Worm (Caenorhabditis elegans) whole organism, L4 larva: ENCODE measurements around the gene C05G5.3.

Source experiments
- F26F4.8 ChIP-seq: fragments of 200-800 bp; sonication (Bioruptor generic); conservative IDR thresholded peaks from 2 replicates; pipeline ENCODE4 v1.3.6; 2022; ENCODE audit warnings: missing genetic modification characterization, missing compliant biosample characterization
- F49E8.2 ChIP-seq: sonication (generic microtip); optimal IDR thresholded peaks from 2 replicates; lab custom pipeline; 2016; ENCODE audit warnings: missing compliant biosample characterization, mild to moderate bottlenecking, missing genetic modification characterization, borderline replicate concordance
- R02D3.7 ChIP-seq: fragments of 150-350 bp; sonication (generic microtip); optimal IDR thresholded peaks from 3 replicates; lab custom pipeline; 2014; ENCODE audit warnings: missing biosample characterization, missing genetic modification characterization
- T26A8.4 ChIP-seq: fragments of 200-800 bp; sonication (Bioruptor generic); IDR thresholded peaks from 2 replicates; pipeline ENCODE4 v1.3.6; 2022; ENCODE audit warnings: missing genetic modification characterization, missing compliant biosample characterization
- Y105C5A.15 ChIP-seq: fragments of 200-800 bp; sonication (Bioruptor generic); IDR thresholded peaks from 2 replicates; pipeline ENCODE4 v1.3.6; 2022; ENCODE audit warnings: missing genetic modification characterization, missing compliant biosample characterization
- Y75B8A.6 ChIP-seq: fragments of 200-800 bp; sonication (Bioruptor generic); IDR thresholded peaks from 2 replicates; pipeline ENCODE4 v1.3.6; 2022; ENCODE audit warnings: missing genetic modification reagents, missing genetic modification characterization, missing compliant biosample characterization
- aha-1 ChIP-seq: fragments of 150-350 bp; peaks from one replicate; lab custom pipeline; 2014; ENCODE audit warnings: missing biosample characterization, missing genetic modification characterization
- ama-1 ChIP-seq: fragments of 150-350 bp; optimal IDR thresholded peaks from 2 replicates; lab custom pipeline; 2014; ENCODE audit warnings: inconsistent platforms, mixed read lengths
- arid-1 ChIP-seq: fragments of 200-800 bp; sonication (Bioruptor generic); conservative IDR thresholded peaks from 2 replicates; pipeline ENCODE4 v1.3.6; 2022; ENCODE audit warnings: missing genetic modification reagents, missing genetic modification characterization, missing compliant biosample characterization
- ctbp-1 ChIP-seq: fragments of 200-800 bp; sonication (Bioruptor generic); IDR thresholded peaks from 2 replicates; pipeline ENCODE4 v1.3.6; 2022; ENCODE audit warnings: missing genetic modification reagents, missing genetic modification characterization, missing compliant biosample characterization
- daf-16 ChIP-seq, 3 experiments: sonication (generic microtip); optimal IDR thresholded peaks; 2 replicates each; lab custom pipeline; 2016 to 2017; ENCODE audit warnings: missing genetic modification characterization in 3 of 3, missing genetic modification reagents in 3 of 3, mild to moderate bottlenecking in 2 of 3, missing compliant biosample characterization in 2 of 3, missing biosample characterization in 1 of 3, moderate library complexity in 1 of 3
- dmd-6 ChIP-seq: fragments of 200-800 bp; sonication (Bioruptor generic); IDR thresholded peaks from 2 replicates; pipeline ENCODE4 v1.3.6; 2022; ENCODE audit warnings: missing genetic modification reagents, missing genetic modification characterization, missing compliant biosample characterization
- duxl-1 ChIP-seq: sonication (generic microtip); optimal IDR thresholded peaks from 2 replicates; lab custom pipeline; 2016; ENCODE audit warnings: mild to moderate bottlenecking, missing genetic modification characterization, moderate library complexity, missing compliant biosample characterization; ENCODE audit not compliant: poor library complexity
- dve-1 ChIP-seq: sonication (generic microtip); optimal IDR thresholded peaks from 2 replicates; lab custom pipeline; 2017; ENCODE audit warnings: antibody characterized with exemption, mild to moderate bottlenecking, missing genetic modification characterization, missing compliant biosample characterization; ENCODE audit not compliant: insufficient read depth
- egl-43 ChIP-seq: fragments of 200-800 bp; sonication (Bioruptor generic); IDR thresholded peaks from 2 replicates; pipeline ENCODE4 v1.3.6; 2022; ENCODE audit warnings: missing genetic modification reagents, missing genetic modification characterization, missing compliant biosample characterization
- fkh-10 ChIP-seq: fragments of 150-350 bp; optimal IDR thresholded peaks from 2 replicates; lab custom pipeline; 2014; ENCODE audit warnings: missing biosample characterization, missing genetic modification reagents, missing genetic modification characterization
- gei-8 ChIP-seq: fragments of 200-800 bp; sonication (Bioruptor generic); optimal IDR thresholded peaks from 2 replicates; lab custom pipeline; 2018; ENCODE audit warnings: mild to moderate bottlenecking, missing genetic modification characterization, missing compliant biosample characterization
- hif-1 ChIP-seq, 2 experiments: sonication (generic microtip); optimal IDR thresholded peaks; 2 replicates each; lab custom pipeline; 2016 to 2017; ENCODE audit warnings: missing compliant biosample characterization in 2 of 2, missing genetic modification characterization in 2 of 2, missing genetic modification reagents in 2 of 2, missing genotype in 2 of 2, mild to moderate bottlenecking in 1 of 2
- hlh-11 ChIP-seq: fragments of 200-800 bp; sonication (Bioruptor generic); optimal IDR thresholded peaks from 2 replicates; lab custom pipeline; 2018; ENCODE audit warnings: mild to moderate bottlenecking, missing genetic modification characterization, missing compliant biosample characterization
- lim-7 ChIP-seq: fragments of 200-800 bp; sonication (Bioruptor generic); IDR thresholded peaks from 2 replicates; pipeline ENCODE4 v1.3.6; 2022; ENCODE audit warnings: missing genetic modification characterization, missing compliant biosample characterization
- lin-1 ChIP-seq: fragments of 200-800 bp; sonication (Bioruptor generic); IDR thresholded peaks from 2 replicates; pipeline ENCODE4 v1.3.6; 2022; ENCODE audit warnings: missing genetic modification reagents, missing genetic modification characterization, missing compliant biosample characterization
- lin-13 ChIP-seq: fragments of 150-350 bp; optimal IDR thresholded peaks from 2 replicates; lab custom pipeline; 2014; ENCODE audit warnings: missing biosample characterization, missing genetic modification reagents, missing genetic modification characterization
- lin-15B ChIP-seq: fragments of 150-350 bp; sonication (generic microtip); optimal IDR thresholded peaks from 3 replicates; lab custom pipeline; 2014; ENCODE audit warnings: missing biosample characterization, missing genetic modification characterization
- lin-29 ChIP-seq: fragments of 200-800 bp; sonication (Bioruptor generic); IDR thresholded peaks from 2 replicates; pipeline ENCODE4 v1.3.6; 2022; ENCODE audit warnings: missing genetic modification reagents, missing genetic modification characterization, missing compliant biosample characterization
- lir-3 ChIP-seq: sonication (generic microtip); optimal IDR thresholded peaks from 2 replicates; lab custom pipeline; 2016; ENCODE audit warnings: mild to moderate bottlenecking, missing genetic modification characterization, missing compliant biosample characterization
- madf-5 ChIP-seq, 2 experiments: fragments of 200-800 bp; sonication (Bioruptor generic); IDR thresholded peaks; 2 replicates each; pipeline ENCODE4 v1.3.6; 2022; ENCODE audit warnings: missing compliant biosample characterization in 2 of 2, missing genetic modification characterization in 2 of 2
- madf-9 ChIP-seq: fragments of 200-800 bp; sonication (Bioruptor generic); conservative IDR thresholded peaks from 2 replicates; pipeline ENCODE4 v1.3.6; 2022; ENCODE audit warnings: missing genetic modification reagents, missing genetic modification characterization, missing compliant biosample characterization
- nhr-11 ChIP-seq: fragments of 150-350 bp; optimal IDR thresholded peaks from 2 replicates; lab custom pipeline; 2014; ENCODE audit warnings: missing biosample characterization, missing genetic modification characterization
- nhr-48 ChIP-seq: sonication (generic microtip); optimal IDR thresholded peaks from 2 replicates; lab custom pipeline; 2016; ENCODE audit warnings: mild to moderate bottlenecking, missing genetic modification characterization, missing compliant biosample characterization
- nhr-77 ChIP-seq: fragments of 150-350 bp; optimal IDR thresholded peaks from 2 replicates; lab custom pipeline; 2014; ENCODE audit warnings: missing biosample characterization, missing genetic modification characterization
- saeg-2 ChIP-seq: fragments of 200-800 bp; sonication (Bioruptor generic); IDR thresholded peaks from 2 replicates; pipeline ENCODE4 v1.3.6; 2022; ENCODE audit warnings: missing genetic modification reagents, missing genetic modification characterization, missing compliant biosample characterization
- tag-97 ChIP-seq: fragments of 200-800 bp; sonication (Bioruptor generic); IDR thresholded peaks from 2 replicates; pipeline ENCODE4 v1.3.6; 2022; ENCODE audit warnings: missing genetic modification characterization, missing compliant biosample characterization
- tra-1 ChIP-seq: fragments of 200-800 bp; sonication (Bioruptor generic); IDR thresholded peaks from 2 replicates; pipeline ENCODE4 v1.3.6; 2022; ENCODE audit warnings: missing genetic modification reagents, missing genetic modification characterization, missing compliant biosample characterization
- unc-130 ChIP-seq: sonication (generic microtip); optimal IDR thresholded peaks from 2 replicates; lab custom pipeline; 2016; ENCODE audit warnings: missing genetic modification reagents, missing genetic modification characterization, missing compliant biosample characterization
- unc-62 ChIP-seq, 3 experiments: fragments of 150-350 bp in 1 of 3; sonication (generic microtip); optimal IDR thresholded peaks in 2 of 3; peaks in 1 of 3; 1 replicate in 1 of 3; 2 replicates in 2 of 3; lab custom pipeline; 2014 to 2017; ENCODE audit warnings: missing biosample characterization in 3 of 3, missing genetic modification characterization in 3 of 3, missing genetic modification reagents in 3 of 3, missing genotype in 1 of 3
- vab-7 ChIP-seq: fragments of 200-800 bp; sonication (Bioruptor generic); IDR thresholded peaks from 2 replicates; pipeline ENCODE4 v1.3.6; 2022; ENCODE audit warnings: missing genetic modification reagents, missing genetic modification characterization, missing compliant biosample characterization
- zfp-2 ChIP-seq: sonication (generic microtip); optimal IDR thresholded peaks from 2 replicates; lab custom pipeline; 2016; ENCODE audit warnings: mild to moderate bottlenecking, missing genetic modification characterization, missing compliant biosample characterization
- zip-2 ChIP-seq: fragments of 150-350 bp; optimal IDR thresholded peaks from 2 replicates; lab custom pipeline; 2014; ENCODE audit warnings: missing biosample characterization, missing genetic modification characterization
- ztf-11 ChIP-seq: fragments of 150-350 bp; optimal IDR thresholded peaks from 2 replicates; lab custom pipeline; 2014; ENCODE audit warnings: missing biosample characterization, missing genetic modification characterization

The C05G5.3 gene

DNA sequence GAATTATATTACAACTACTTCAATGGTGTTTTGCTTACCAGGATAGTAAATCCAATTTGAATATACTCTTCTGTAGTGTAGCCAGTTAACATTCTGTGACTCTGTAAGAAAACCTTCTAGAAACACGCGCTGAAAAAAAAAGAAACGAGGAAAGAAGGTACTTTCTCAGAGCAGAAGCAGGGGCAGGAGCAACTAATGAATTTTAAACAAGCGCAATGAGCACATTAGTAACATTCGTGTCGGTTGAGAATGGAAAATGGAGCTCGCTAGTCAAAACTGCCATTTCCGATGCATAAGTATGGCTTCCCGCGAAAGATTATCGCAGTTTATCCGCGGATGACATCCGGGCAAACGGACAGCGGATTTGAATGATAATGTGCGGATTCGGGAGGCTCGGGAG, at the start of gene C05G5.3:
C05G5.3 (minus strand) TSS at position 101 of the 400 bp plus-strand sequence.
- TF ChIP-seq tag-97 (GFP tag; lab: Robert Waterston, UW) = no peak
- no peak for TF ChIP-seq lin-15B (tag; lab: Kevin White, UChicago)
- TF ChIP-seq dve-1 (tag; lab: Kevin White, UChicago) = no peak
- no peak for TF ChIP-seq lin-1
- no peak for TF ChIP-seq F49E8.2 (tag; lab: Kevin White, UChicago)
- TF ChIP-seq aha-1 (tag; lab: Kevin White, UChicago) = no peak
- no peak for TF ChIP-seq F26F4.8 (GFP tag; lab: Robert Waterston, UW)
- no peak for TF ChIP-seq duxl-1 (tag; lab: Kevin White, UChicago)
- no peak for TF ChIP-seq ctbp-1
- no peak for TF ChIP-seq arid-1 (GFP tag; lab: Robert Waterston, UW)
- no peak for TF ChIP-seq nhr-11 (tag; lab: Kevin White, UChicago)
- no peak for TF ChIP-seq egl-43 (GFP tag; lab: Robert Waterston, UW)
- TF ChIP-seq madf-9 (GFP tag; lab: Robert Waterston, UW) = no peak
- TF ChIP-seq tra-1 (GFP tag; lab: Robert Waterston, UW) = no peak

- TF ChIP-seq aha-1 (tag; lab: Kevin White, UChicago) (peak; percentile 28), dmd-6 (GFP tag; lab: Robert Waterston, UW) (no peak)
These were observed 45.6 kb upstream of the C05G5.3 start for ce11 chrX:14797405-14797804.

DNA sequence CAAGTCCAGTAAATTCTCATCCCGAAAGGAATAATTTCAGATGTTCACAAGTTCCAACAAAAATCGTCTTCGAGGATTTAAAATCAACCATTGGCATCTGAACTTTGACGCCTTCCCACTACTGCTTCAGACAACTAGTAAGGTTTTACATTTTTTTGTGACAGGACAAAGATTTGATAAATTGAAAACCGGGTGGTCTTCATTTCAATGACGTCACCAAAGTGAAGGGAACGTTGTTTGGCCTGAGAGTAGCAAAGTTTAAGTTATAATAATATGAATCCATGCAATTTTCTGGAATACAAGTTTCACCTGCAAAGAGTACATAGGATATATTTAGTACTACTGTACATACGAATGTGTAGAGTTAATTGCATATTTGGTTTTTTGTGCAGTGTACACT, 42.4 kb upstream of the C05G5.3 start:
- no peak for TF ChIP-seq daf-16 (GFP tag; optimal IDR thresholded peaks at IDR 0.05; lab: Kevin White, UChicago)
- no peak for TF ChIP-seq daf-16 (tag; optimal IDR thresholded peaks at IDR 0.05; lab: Kevin White, UChicago)
- TF ChIP-seq aha-1 (tag; lab: Kevin White, UChicago) = peak; percentile 95
- TF ChIP-seq lin-13 (GFP tag; lab: Kevin White, UChicago) = no peak
- TF ChIP-seq zfp-2 (tag; lab: Kevin White, UChicago) = no peak
- no peak for TF ChIP-seq nhr-77 (tag; lab: Kevin White, UChicago)
- TF ChIP-seq dmd-6 (GFP tag; lab: Robert Waterston, UW) = no peak
- TF ChIP-seq gei-8 (GFP tag; lab: Kevin White, UChicago) = no peak
- no peak for TF ChIP-seq hif-1 (tag; optimal IDR thresholded peaks at IDR 0.05; lab: Kevin White, UChicago)
- TF ChIP-seq saeg-2 = no peak
- TF ChIP-seq egl-43 (GFP tag; lab: Robert Waterston, UW) = no peak
- no peak for TF ChIP-seq nhr-11 (tag; lab: Kevin White, UChicago)
- peak in 1 of 2 experiments; percentile 36 for TF ChIP-seq unc-62 (GFP tag; optimal IDR thresholded peaks at IDR 0.05 in 1 of 2; lab: Kevin White, UChicago)
- no peak for TF ChIP-seq unc-62 (tag; optimal IDR thresholded peaks at IDR 0.05; lab: Kevin White, UChicago)
- no peak for TF ChIP-seq ctbp-1
- TF ChIP-seq Y75B8A.6 (GFP tag; lab: Robert Waterston, UW) = no peak
- TF ChIP-seq lin-15B (tag; lab: Kevin White, UChicago) = no peak
- no peak for TF ChIP-seq madf-9 (GFP tag; lab: Robert Waterston, UW)
- TF ChIP-seq, all 104 proteins: peak for 2

DNA sequence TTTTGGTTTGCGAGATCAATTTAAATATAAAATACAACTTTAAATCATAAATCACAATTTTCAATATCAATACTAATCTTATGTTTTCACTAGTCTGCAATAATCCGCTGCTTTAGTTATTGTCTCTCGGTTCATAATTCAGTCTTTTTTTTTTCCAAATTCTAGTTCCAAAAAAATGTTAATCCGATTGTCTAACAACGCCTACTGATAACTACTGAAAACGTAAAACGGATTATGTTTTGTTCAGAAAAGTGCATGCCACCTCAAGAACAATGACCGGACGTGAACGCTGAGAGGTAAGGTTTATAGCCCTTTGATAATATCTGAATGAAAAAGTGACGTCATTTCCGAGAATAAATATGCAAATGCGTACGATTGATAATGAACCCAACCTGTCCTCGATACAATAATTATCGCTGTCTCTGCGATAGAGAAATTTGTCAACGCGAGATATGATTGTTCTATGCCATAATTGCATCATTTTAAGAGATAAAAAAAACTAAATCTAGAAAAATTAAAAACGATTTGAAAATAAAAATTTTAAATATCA, 41.5 kb upstream of the C05G5.3 start, which contains the start of gene sprr-2:
sprr-2 (plus strand) TSS at position 248 of the 550 bp plus-strand sequence.
- TF ChIP-seq tra-1 (GFP tag; lab: Robert Waterston, UW) (0 out of 2 replicates have a peak, but pooled peaks have one; percentile 30), hif-1 (tag; optimal IDR thresholded peaks at IDR 0.05; lab: Kevin White, UChicago) (no peak), ztf-11 (tag; lab: Kevin White, UChicago) (no peak), lim-7 (GFP tag; lab: Robert Waterston, UW) (0 out of 2 replicates have a peak, but pooled peaks have one; percentile 36), aha-1 (tag; lab: Kevin White, UChicago) (peak; percentile 38), dmd-6 (GFP tag; lab: Robert Waterston, UW) (no peak), fkh-10 (GFP tag; lab: Kevin White, UChicago) (no peak), nhr-48 (tag; lab: Kevin White, UChicago) (peak; percentile 42), lin-29 (GFP tag; lab: Robert Waterston, UW) (0 out of 2 replicates have a peak, but pooled peaks have one; percentile 9), hlh-11 (no peak), T26A8.4 (no peak), lir-3 (tag; lab: Kevin White, UChicago) (no peak), vab-7 (GFP tag; lab: Robert Waterston, UW) (no peak), madf-9 (GFP tag; lab: Robert Waterston, UW) (no peak), R02D3.7 (tag; lab: Kevin White, UChicago) (no peak), tag-97 (GFP tag; lab: Robert Waterston, UW) (no peak), saeg-2 (0 out of 2 replicates have a peak, but pooled peaks have one; percentile 12), Y105C5A.15 (GFP tag; lab: Robert Waterston, UW) (no peak), unc-130 (GFP tag; lab: Kevin White, UChicago) (no peak), madf-5 (GFP tag; IDR thresholded peaks at IDR 0.05; lab: Robert Waterston, UW) (no peak), ama-1 (lab: Kevin White, UChicago) (no peak), zip-2 (tag; lab: Kevin White, UChicago) (no peak)
